Worm (Caenorhabditis elegans) whole organism, L3 larva: Measurements from ENCODE around the gene pigc-1.
"Not testable (repeated sequence)": the region's sequence is repeated elsewhere in the genome, so short reads cannot be mapped to it uniquely, and the experiment has no call there.

Experiments
- ZK546.5 ChIP-seq: sonication (generic microtip); optimal IDR thresholded peaks from 2 replicates; lab custom pipeline; 2017; ENCODE audit warnings: missing biosample characterization, missing genetic modification characterization
- aly-2 ChIP-seq: fragments of 150-350 bp; optimal IDR thresholded peaks from 2 replicates; lab custom pipeline; 2014; ENCODE audit warnings: missing biosample characterization, missing genetic modification characterization
- ceh-28 ChIP-seq: fragments of 150-350 bp; optimal IDR thresholded peaks from 2 replicates; lab custom pipeline; 2014; ENCODE audit warnings: missing biosample characterization, missing genetic modification reagents, missing genetic modification characterization
- ceh-9 ChIP-seq: sonication (generic microtip); optimal IDR thresholded peaks from 2 replicates; lab custom pipeline; 2018; ENCODE audit warnings: missing biosample characterization, missing genetic modification characterization
- daf-12 ChIP-seq: fragments of 150-350 bp; optimal IDR thresholded peaks from 2 replicates; lab custom pipeline; 2014; ENCODE audit warnings: missing biosample characterization, missing genetic modification reagents, missing genetic modification characterization
- egl-27 ChIP-seq: sonication (generic microtip); optimal IDR thresholded peaks from 4 replicates; lab custom pipeline; 2017; ENCODE audit warnings: missing biosample characterization, missing genetic modification reagents, missing genetic modification characterization
- egl-5 ChIP-seq: fragments of 150-350 bp; optimal IDR thresholded peaks from 2 replicates; lab custom pipeline; 2017; ENCODE audit warnings: missing biosample characterization, missing genetic modification reagents, missing genetic modification characterization, inconsistent platforms
- elt-1 ChIP-seq: fragments of 150-350 bp; optimal IDR thresholded peaks from 2 replicates; lab custom pipeline; 2014; ENCODE audit warnings: missing biosample characterization, missing genetic modification characterization
- elt-3 ChIP-seq, 3 experiments: fragments of 150-350 bp in 1 of 3; sonication (generic microtip) in 2 of 3; optimal IDR thresholded peaks; 2 replicates in 2 of 3; 4 replicates in 1 of 3; lab custom pipeline; 2014 to 2017; ENCODE audit warnings: missing biosample characterization in 3 of 3, missing genetic modification characterization in 3 of 3
- fkh-10 ChIP-seq: sonication (generic microtip); optimal IDR thresholded peaks from 2 replicates; lab custom pipeline; 2017; ENCODE audit warnings: missing biosample characterization, missing genetic modification reagents, missing genetic modification characterization
- fkh-2 ChIP-seq: fragments of 150-350 bp; optimal IDR thresholded peaks from 2 replicates; lab custom pipeline; 2014; ENCODE audit warnings: missing biosample characterization, missing genetic modification reagents, missing genetic modification characterization
- hmg-11 ChIP-seq: sonication (generic microtip); optimal IDR thresholded peaks from 2 replicates; lab custom pipeline; 2016; ENCODE audit warnings: missing genetic modification characterization, missing compliant biosample characterization
- jun-1 ChIP-seq: fragments of 150-350 bp; optimal IDR thresholded peaks from 2 replicates; lab custom pipeline; 2014; ENCODE audit warnings: missing biosample characterization, missing genetic modification reagents, missing genetic modification characterization
- lin-15B ChIP-seq: fragments of 150-350 bp; optimal IDR thresholded peaks from 2 replicates; lab custom pipeline; 2014; ENCODE audit warnings: missing biosample characterization, missing genetic modification characterization
- lin-39 ChIP-seq: fragments of 150-350 bp; optimal IDR thresholded peaks from 2 replicates; lab custom pipeline; 2018; ENCODE audit warnings: missing biosample characterization, missing genetic modification reagents, missing genetic modification characterization
- mml-1 ChIP-seq: fragments of 150-350 bp; sonication (generic microtip); optimal IDR thresholded peaks from 3 replicates; lab custom pipeline; 2014; ENCODE audit warnings: missing biosample characterization, missing genetic modification characterization
- nfya-1 ChIP-seq: sonication (generic microtip); optimal IDR thresholded peaks from 2 replicates; lab custom pipeline; 2017; ENCODE audit warnings: missing genetic modification characterization, mild to moderate bottlenecking, missing compliant biosample characterization, antibody characterized with exemption, moderate library complexity; ENCODE audit not compliant: insufficient read depth
- nhr-11 ChIP-seq: fragments of 150-350 bp; optimal IDR thresholded peaks from 2 replicates; lab custom pipeline; 2014; ENCODE audit warnings: missing biosample characterization, missing genetic modification characterization
- nhr-12 ChIP-seq: fragments of 150-350 bp; optimal IDR thresholded peaks from 2 replicates; lab custom pipeline; 2014; ENCODE audit warnings: missing biosample characterization, missing genetic modification characterization
- nhr-23 ChIP-seq: fragments of 150-350 bp; optimal IDR thresholded peaks from 2 replicates; lab custom pipeline; 2014; ENCODE audit warnings: missing biosample characterization, missing genetic modification reagents, missing genetic modification characterization
- nhr-237 ChIP-seq: fragments of 150-350 bp; optimal IDR thresholded peaks from 2 replicates; lab custom pipeline; 2014; ENCODE audit warnings: missing biosample characterization, missing genetic modification characterization
- nhr-25 ChIP-seq: sonication (generic microtip); optimal IDR thresholded peaks from 2 replicates; lab custom pipeline; 2017; ENCODE audit warnings: missing biosample characterization, missing genetic modification characterization
- nhr-28 ChIP-seq: fragments of 150-350 bp; optimal IDR thresholded peaks from 2 replicates; lab custom pipeline; 2014; ENCODE audit warnings: missing biosample characterization, missing genetic modification characterization
- nhr-43 ChIP-seq: sonication (generic microtip); optimal IDR thresholded peaks from 2 replicates; lab custom pipeline; 2016; ENCODE audit warnings: mild to moderate bottlenecking, missing genetic modification characterization, missing compliant biosample characterization; ENCODE audit not compliant: poor library complexity, severe bottlenecking
- nhr-76 ChIP-seq: fragments of 150-350 bp; sonication (generic microtip); optimal IDR thresholded peaks from 5 replicates; lab custom pipeline; 2014; ENCODE audit warnings: missing biosample characterization, missing genetic modification characterization
- pha-4 ChIP-seq: fragments of 150-350 bp; optimal IDR thresholded peaks from 2 replicates; lab custom pipeline; 2014; ENCODE audit warnings: missing biosample characterization, missing genetic modification reagents, missing genetic modification characterization
- snpc-4 ChIP-seq: fragments of 150-350 bp; optimal IDR thresholded peaks from 2 replicates; lab custom pipeline; 2014; ENCODE audit warnings: missing biosample characterization, missing genetic modification characterization
- tbx-2 ChIP-seq: sonication (generic microtip); optimal IDR thresholded peaks from 2 replicates; lab custom pipeline; 2016; ENCODE audit warnings: mild to moderate bottlenecking, missing genetic modification characterization, missing compliant biosample characterization
- unc-39 ChIP-seq: sonication (generic microtip); optimal IDR thresholded peaks from 4 replicates; lab custom pipeline; 2017; ENCODE audit warnings: missing biosample characterization, missing genetic modification characterization
- ztf-4 ChIP-seq: fragments of 150-350 bp; optimal IDR thresholded peaks from 2 replicates; lab custom pipeline; 2014; ENCODE audit warnings: missing biosample characterization, missing genetic modification characterization

The pigc-1 gene

DNA sequence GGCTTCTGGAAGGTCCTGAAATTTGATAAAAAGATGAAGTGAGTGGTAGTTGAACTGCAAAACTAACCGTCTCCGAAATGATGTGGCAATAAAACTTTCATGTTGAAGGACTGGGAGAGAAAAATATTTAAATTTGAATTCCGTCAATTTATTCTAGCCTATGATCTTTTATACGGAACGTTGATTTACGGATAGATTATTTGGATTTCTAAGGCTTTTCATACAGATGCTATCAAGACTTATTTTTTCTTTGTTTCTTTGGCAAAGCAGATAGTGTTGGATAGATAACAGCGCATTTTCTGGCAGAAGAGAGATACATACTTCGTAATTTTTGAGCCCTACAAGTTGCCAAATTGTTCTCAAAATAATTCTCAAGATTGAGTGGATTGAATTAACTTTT is 39.0 kb downstream of the pigc-1 start, which contains the start of gene F49C12.4:
Gene F49C12.4 (minus strand): TSS at position 101 of the 400 bp plus-strand sequence.
- TF ChIP-seq nhr-23 (no peak), snpc-4 (no peak), mml-1 (tag; lab: Kevin White, UChicago) (no peak), nhr-11 (no peak), daf-12 (tag; lab: Kevin White, UChicago) (no peak), nfya-1 (tag; lab: Kevin White, UChicago) (no peak), nhr-237 (no peak), nhr-43 (tag; lab: Kevin White, UChicago) (no peak), egl-27 (tag; lab: Kevin White, UChicago) (no peak), ztf-4 (tag; lab: Kevin White, UChicago) (no peak), hmg-11 (tag; lab: Kevin White, UChicago) (no peak), aly-2 (no peak), lin-39 (no peak), tbx-2 (no peak), fkh-2 (tag; lab: Kevin White, UChicago) (no peak), nhr-28 (no peak), lin-15B (tag; lab: Kevin White, UChicago) (no peak), elt-1 (tag; lab: Kevin White, UChicago) (no peak), ceh-28 (tag; lab: Kevin White, UChicago) (no peak), pha-4 (no peak)
- TF ChIP-seq, all 47 proteins: peak for 0

DNA sequence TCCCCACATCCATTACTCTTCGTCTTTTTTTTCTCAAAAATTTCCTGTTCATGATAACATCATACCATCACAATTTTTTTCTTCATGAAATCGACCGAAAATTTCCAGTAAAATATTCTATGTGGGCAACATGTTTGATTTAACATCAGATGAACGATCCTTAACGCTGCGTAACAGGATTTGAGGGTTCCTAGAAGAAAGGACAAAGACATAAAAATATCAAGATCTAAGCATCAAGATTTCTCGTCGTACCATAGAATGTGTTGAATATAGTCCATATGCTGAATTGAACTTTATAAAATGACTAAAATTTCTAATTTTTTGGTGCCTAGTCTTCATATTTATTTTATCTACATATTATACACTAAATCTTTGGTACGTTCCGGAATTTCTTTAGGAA is 42.8 kb downstream of the pigc-1 start, which contains the start of gene F49C12.3:
Gene F49C12.3 (plus strand): TSS at position 301 of the 400 bp plus-strand sequence.
- no peak for TF ChIP-seq snpc-4
- TF ChIP-seq egl-5 (tag; lab: Kevin White, UChicago): no peak
- no peak for TF ChIP-seq fkh-2 (tag; lab: Kevin White, UChicago)
- no peak for TF ChIP-seq ceh-28 (tag; lab: Kevin White, UChicago)
- no peak for TF ChIP-seq fkh-10 (GFP tag; lab: Kevin White, UChicago)
- TF ChIP-seq unc-39 (tag; lab: Kevin White, UChicago): no peak
- no peak for TF ChIP-seq ZK546.5 (tag; lab: Kevin White, UChicago)
- TF ChIP-seq nhr-28: no peak
- no peak for TF ChIP-seq mml-1 (tag; lab: Kevin White, UChicago)
- no peak for TF ChIP-seq pha-4
- TF ChIP-seq nhr-76 (tag; lab: Kevin White, UChicago): no peak

DNA sequence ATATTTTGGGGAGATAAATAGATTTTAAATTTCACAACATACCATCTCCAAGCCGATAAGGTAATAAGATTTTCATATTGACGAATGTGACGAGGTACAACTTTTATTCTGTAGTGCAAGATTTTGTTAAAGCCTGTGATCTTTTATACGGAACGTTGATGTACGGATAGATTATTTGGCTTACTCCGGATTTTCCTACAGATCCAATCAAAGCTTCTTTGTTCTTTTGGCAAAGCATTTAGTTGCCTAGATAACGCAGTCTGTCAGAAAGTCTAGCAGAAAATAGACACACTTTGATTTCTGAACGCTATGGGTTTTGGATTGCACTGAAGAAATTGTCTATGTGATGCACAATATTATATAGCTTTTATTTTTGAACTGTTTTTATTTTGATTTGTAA is 43.8 kb downstream of the pigc-1 start, which contains the start of gene F49C12.2:
Gene F49C12.2 (minus strand): TSS at position 101 of the 400 bp plus-strand sequence.
- TF ChIP-seq nhr-43 (tag; lab: Kevin White, UChicago) (no peak), jun-1 (no peak), elt-3 (tag; optimal IDR thresholded peaks at IDR 0.05; lab: Kevin White, UChicago) (no peak), nhr-12 (tag; lab: Kevin White, UChicago) (no peak), fkh-2 (tag; lab: Kevin White, UChicago) (no peak), tbx-2 (no peak), ceh-9 (tag; lab: Kevin White, UChicago) (no peak), fkh-10 (GFP tag; lab: Kevin White, UChicago) (no peak)

DNA sequence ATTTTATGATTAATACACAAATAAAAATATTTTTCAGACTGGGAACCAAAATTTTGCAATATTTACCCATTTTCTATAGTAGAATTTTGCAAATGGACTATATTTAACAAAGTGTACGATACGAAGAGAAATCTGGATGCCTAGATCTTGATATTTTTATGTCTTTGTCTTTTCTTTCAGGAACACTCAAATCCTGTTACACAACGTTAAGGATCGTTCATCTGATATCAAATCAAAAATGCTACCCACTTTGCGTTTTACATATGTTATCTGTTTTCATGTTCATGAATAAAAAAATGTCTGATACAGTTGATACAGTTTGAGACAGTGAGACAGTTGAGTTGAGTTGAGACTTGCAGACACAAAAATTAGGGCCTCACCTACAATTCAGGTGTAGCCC is 46.7 kb downstream of the pigc-1 start, which contains the start of gene F49C12.1:
Gene F49C12.1 (minus strand): TSS at position 70 of the 400 bp plus-strand sequence.
- no peak for TF ChIP-seq jun-1
- TF ChIP-seq nhr-25: no peak

DNA sequence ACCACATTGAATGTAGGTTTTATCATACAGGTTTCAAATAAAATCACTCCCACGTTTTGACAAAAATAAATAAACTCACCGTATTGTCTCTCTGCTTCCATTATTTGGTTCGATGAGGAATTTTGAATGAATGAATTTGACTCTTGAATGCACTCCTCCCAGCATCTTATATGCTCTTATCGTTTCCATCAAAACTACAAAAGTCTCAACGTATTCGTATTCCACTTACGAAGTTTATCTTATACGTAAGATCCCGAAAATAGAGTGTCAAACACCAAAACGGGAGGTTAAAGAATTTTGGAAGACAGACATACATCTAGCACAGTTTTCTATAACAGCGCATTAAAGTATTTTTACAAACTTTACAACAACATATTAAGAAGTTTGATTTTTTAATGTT is 49.1 kb downstream of the pigc-1 start, which contains the start of gene nhr-264:
Gene nhr-264 (minus strand): TSS at position 101 of the 400 bp plus-strand sequence.
- not testable (repeated sequence) for TF ChIP-seq nhr-11; egl-27 (tag; lab: Kevin White, UChicago); tbx-2
- TF ChIP-seq, all 47 proteins: peak for 0; not testable (repeated sequence) for 47
